Fruit fly (Drosophila melanogaster) whole organism, embryonic: ENCODE measurements around the gene CG15764.

Experiments
- Bteb2 ChIP-seq: fragments of 200-800 bp; sonication (Bioruptor generic); optimal IDR thresholded peaks from 2 replicates; lab custom pipeline; 2016; ENCODE audit warnings: missing biosample characterization, missing genetic modification characterization
- CG13424 ChIP-seq: fragments of 200-800 bp; sonication (Bioruptor generic); optimal IDR thresholded peaks from 2 replicates; lab custom pipeline; 2019; ENCODE audit warnings: missing biosample characterization, mild to moderate bottlenecking, missing genetic modification characterization, moderate library complexity
- CG15479 ChIP-seq: fragments of 200-800 bp; sonication (Bioruptor generic); optimal IDR thresholded peaks from 3 replicates; lab custom pipeline; 2019; ENCODE audit warnings: missing biosample characterization, mild to moderate bottlenecking, missing genetic modification characterization, moderate library complexity
- CG16779 ChIP-seq: fragments of 200-800 bp; sonication (Bioruptor generic); IDR thresholded peaks from 2 replicates; pipeline ENCODE4 v1.3.6; 2022; ENCODE audit warnings: missing biosample characterization, missing genetic modification characterization
- CG17802 ChIP-seq: fragments of 200-800 bp; sonication (Bioruptor generic); optimal IDR thresholded peaks from 2 replicates; lab custom pipeline; 2018; ENCODE audit warnings: missing biosample characterization, mild to moderate bottlenecking, missing genetic modification characterization, moderate library complexity
- CG43689 ChIP-seq: fragments of 200-800 bp; sonication (Bioruptor generic); IDR thresholded peaks from 2 replicates; pipeline ENCODE4 v1.3.6; 2022; ENCODE audit warnings: missing biosample characterization, missing genetic modification characterization
- CG4730 ChIP-seq: fragments of 200-800 bp; sonication (Bioruptor generic); IDR thresholded peaks from 2 replicates; pipeline ENCODE4 v1.3.6; 2022; ENCODE audit warnings: missing biosample characterization, missing genetic modification characterization
- CG4820 ChIP-seq: fragments of 200-800 bp; sonication (Bioruptor generic); optimal IDR thresholded peaks from 3 replicates; lab custom pipeline; 2016; ENCODE audit warnings: missing biosample characterization, missing genetic modification characterization
- CG5180 ChIP-seq: fragments of 200-800 bp; sonication (Bioruptor generic); optimal IDR thresholded peaks from 3 replicates; lab custom pipeline; 2017; ENCODE audit warnings: missing biosample characterization, missing genetic modification characterization, mild to moderate bottlenecking, moderate library complexity, missing genetic modification reagents
- CG6854 ChIP-seq: fragments of 200-800 bp; sonication (Bioruptor generic); optimal IDR thresholded peaks from 3 replicates; lab custom pipeline; 2017; ENCODE audit warnings: missing biosample characterization, mild to moderate bottlenecking, missing genetic modification characterization
- CG8388 ChIP-seq: fragments of 200-800 bp; sonication (Bioruptor generic); optimal IDR thresholded peaks from 2 replicates; lab custom pipeline; 2019; ENCODE audit warnings: missing biosample characterization, mild to moderate bottlenecking, missing genetic modification characterization, moderate library complexity
- CG9215 ChIP-seq: fragments of 200-800 bp; sonication (Bioruptor generic); IDR thresholded peaks from 2 replicates; pipeline ENCODE4 v1.3.6; 2022; ENCODE audit warnings: missing biosample characterization, missing genetic modification characterization
- CG9727 ChIP-seq: fragments of 200-800 bp; sonication (Bioruptor generic); optimal IDR thresholded peaks from 3 replicates; lab custom pipeline; 2017; ENCODE audit warnings: missing biosample characterization, mild to moderate bottlenecking, missing genetic modification characterization
- CHES-1-like ChIP-seq: fragments of 200-800 bp; sonication (Bioruptor generic); optimal IDR thresholded peaks from 2 replicates; lab custom pipeline; 2016; ENCODE audit warnings: missing biosample characterization, missing genetic modification characterization
- CoRest ChIP-seq: fragments of 200-800 bp; sonication (Bioruptor generic); optimal IDR thresholded peaks from 3 replicates; lab custom pipeline; 2018; ENCODE audit warnings: missing biosample characterization, mild to moderate bottlenecking, missing genetic modification characterization, moderate library complexity
- Dad ChIP-seq: fragments of 200-800 bp; sonication (Bioruptor generic); optimal IDR thresholded peaks from 3 replicates; lab custom pipeline; 2016; ENCODE audit warnings: missing biosample characterization, missing genetic modification characterization
- Dbx ChIP-seq: fragments of 200-800 bp; sonication (Bioruptor generic); IDR thresholded peaks from 3 replicates; pipeline ENCODE4 v1.3.6; 2022; ENCODE audit warnings: missing biosample characterization, missing genetic modification characterization
- Dp ChIP-seq: fragments of 200-800 bp; sonication (Bioruptor generic); optimal IDR thresholded peaks from 2 replicates; lab custom pipeline; 2018; ENCODE audit warnings: missing biosample characterization, mild to moderate bottlenecking, missing genetic modification characterization, moderate library complexity
- E2f1 ChIP-seq: fragments of 200-800 bp; sonication (Bioruptor generic); IDR thresholded peaks from 2 replicates; pipeline ENCODE4 v1.3.6; 2022; ENCODE audit warnings: missing biosample characterization, missing genetic modification characterization
- Fer3 ChIP-seq: fragments of 200-800 bp; sonication (Bioruptor generic); optimal IDR thresholded peaks from 2 replicates; lab custom pipeline; 2018; ENCODE audit warnings: missing biosample characterization, mild to moderate bottlenecking, missing genetic modification characterization, moderate library complexity
- Hr39 ChIP-seq: fragments of >200 bp; optimal IDR thresholded peaks from 2 replicates; lab custom pipeline; 2017
- Lhr ChIP-seq: fragments of 200-800 bp; sonication (Bioruptor generic); optimal IDR thresholded peaks from 3 replicates; lab custom pipeline; 2017; ENCODE audit warnings: mild to moderate bottlenecking, missing biosample characterization, missing genetic modification reagents, missing genetic modification characterization
- MBD-R2 ChIP-seq: fragments of 200-800 bp; sonication (Bioruptor generic); IDR thresholded peaks from 2 replicates; pipeline ENCODE4 v1.3.6; 2022; ENCODE audit warnings: missing biosample characterization, missing genetic modification characterization
- Poxn ChIP-seq: fragments of 200-800 bp; sonication (Bioruptor generic); IDR thresholded peaks from 2 replicates; pipeline ENCODE4 v1.3.6; 2022; ENCODE audit warnings: missing biosample characterization, missing genetic modification characterization
- Ravus ChIP-seq: fragments of 200-800 bp; sonication (Bioruptor generic); IDR thresholded peaks from 2 replicates; pipeline ENCODE4 v1.3.6; 2022; ENCODE audit warnings: missing biosample characterization, missing genetic modification characterization
- Stat92E ChIP-seq, 3 experiments: fragments of >200 bp in 2 of 3; fragments of 200-800 bp in 1 of 3; sonication (Bioruptor generic) in 1 of 3; optimal IDR thresholded peaks; 2 replicates each; lab custom pipeline; 2017 to 2019; ENCODE audit warnings: missing biosample characterization in 3 of 3, missing genetic modification characterization in 3 of 3, mild to moderate bottlenecking in 1 of 3, moderate library complexity in 1 of 3
- Tbp ChIP-seq: fragments of >200 bp; optimal IDR thresholded peaks from 2 replicates; lab custom pipeline; 2018; ENCODE audit warnings: missing biosample characterization, missing genetic modification characterization
- bcd ChIP-seq: fragments of 200-800 bp; sonication (Bioruptor generic); optimal IDR thresholded peaks from 2 replicates; lab custom pipeline; 2017; ENCODE audit warnings: missing biosample characterization, mild to moderate bottlenecking, missing genetic modification characterization
- dmrt99B ChIP-seq: fragments of 200-800 bp; sonication (Bioruptor generic); optimal IDR thresholded peaks from 2 replicates; lab custom pipeline; 2018; ENCODE audit warnings: missing biosample characterization, mild to moderate bottlenecking, missing genetic modification characterization, moderate library complexity
- dpn ChIP-seq, 2 experiments: fragments of 200-800 bp; sonication (Bioruptor generic); optimal IDR thresholded peaks; 3 replicates each; lab custom pipeline; 2016; ENCODE audit warnings: missing biosample characterization in 2 of 2, missing genetic modification characterization in 2 of 2
- en ChIP-seq: fragments of 200-800 bp; sonication (Bioruptor generic); optimal IDR thresholded peaks from 2 replicates; lab custom pipeline; 2016; ENCODE audit warnings: missing biosample characterization, missing genetic modification characterization
- gcm2 ChIP-seq: fragments of 200-800 bp; sonication (Bioruptor generic); optimal IDR thresholded peaks from 2 replicates; lab custom pipeline; 2016; ENCODE audit warnings: missing biosample characterization, missing genetic modification characterization
- hbn ChIP-seq: fragments of 200-800 bp; sonication (Bioruptor generic); IDR thresholded peaks from 2 replicates; pipeline ENCODE4 v1.3.6; 2022; ENCODE audit warnings: missing biosample characterization, missing genetic modification characterization; ENCODE audit not compliant: partially characterized antibody
- ind ChIP-seq: fragments of 200-800 bp; sonication (Bioruptor generic); optimal IDR thresholded peaks from 3 replicates; lab custom pipeline; 2016; ENCODE audit warnings: missing biosample characterization, missing genetic modification characterization
- knrl ChIP-seq: fragments of 200-800 bp; sonication (Bioruptor generic); IDR thresholded peaks from 3 replicates; pipeline ENCODE4 v1.3.6; 2022; ENCODE audit warnings: missing biosample characterization, missing genetic modification characterization; ENCODE audit not compliant: partially characterized antibody
- otp ChIP-seq: fragments of 200-800 bp; sonication (Bioruptor generic); IDR thresholded peaks from 3 replicates; pipeline ENCODE4, ENCODE4 v1.3.6; 2022; ENCODE audit warnings: missing biosample characterization, missing genetic modification characterization
- repo ChIP-seq: fragments of 200-800 bp; sonication (Bioruptor generic); optimal IDR thresholded peaks from 2 replicates; lab custom pipeline; 2016; ENCODE audit warnings: missing biosample characterization, missing genetic modification characterization
- sc ChIP-seq, 3 experiments: fragments of >200 bp in 2 of 3; fragments of 200-800 bp in 1 of 3; sonication (Bioruptor generic) in 1 of 3; optimal IDR thresholded peaks; 2 replicates in 2 of 3; 3 replicates in 1 of 3; lab custom pipeline; 2017; ENCODE audit warnings: mild to moderate bottlenecking in 1 of 3, missing biosample characterization in 1 of 3, missing genetic modification characterization in 1 of 3, missing genetic modification reagents in 1 of 3
- shn ChIP-seq: fragments of 200-800 bp; sonication (Bioruptor generic); optimal IDR thresholded peaks from 3 replicates; lab custom pipeline; 2016; ENCODE audit warnings: missing biosample characterization, missing genetic modification characterization
- sna ChIP-seq: fragments of 200-800 bp; sonication (Bioruptor generic); IDR thresholded peaks from 2 replicates; pipeline ENCODE4 v1.3.6; 2022; ENCODE audit warnings: missing biosample characterization, missing genetic modification characterization; ENCODE audit not compliant: partially characterized antibody
- tna ChIP-seq: fragments of 200-800 bp; sonication (Bioruptor generic); IDR thresholded peaks from 2 replicates; pipeline ENCODE4 v1.3.6; 2022; ENCODE audit warnings: missing biosample characterization, missing genetic modification characterization; ENCODE audit not compliant: partially characterized antibody
- trh ChIP-seq: fragments of 200-800 bp; sonication (Bioruptor generic); optimal IDR thresholded peaks from 2 replicates; lab custom pipeline; 2016; ENCODE audit warnings: missing biosample characterization, missing genetic modification characterization
- ttk ChIP-seq: fragments of 200-800 bp; sonication (Bioruptor generic); IDR thresholded peaks from 2 replicates; pipeline ENCODE4 v2.1.2; 2022; ENCODE audit warnings: missing biosample characterization, missing genetic modification characterization
- vnd ChIP-seq: fragments of 200-800 bp; sonication (Bioruptor generic); IDR thresholded peaks from 3 replicates; pipeline ENCODE4 v1.3.6; 2022; ENCODE audit warnings: missing biosample characterization, missing genetic modification characterization; ENCODE audit not compliant: partially characterized antibody
- vvl ChIP-seq: fragments of 200-800 bp; sonication (Bioruptor generic); IDR thresholded peaks from 2 replicates; pipeline ENCODE4 v1.3.6; 2022; ENCODE audit warnings: missing biosample characterization, missing genetic modification characterization
- z ChIP-seq: fragments of 200-800 bp; sonication (Bioruptor generic); IDR thresholded peaks from 3 replicates; pipeline ENCODE4 v1.3.6; 2022; ENCODE audit warnings: missing biosample characterization, missing genetic modification characterization
- zen2 ChIP-seq: fragments of 200-800 bp; sonication (Bioruptor generic); IDR thresholded peaks from 3 replicates; pipeline ENCODE4 v1.3.6; 2022; ENCODE audit warnings: missing biosample characterization, missing genetic modification characterization; ENCODE audit not compliant: partially characterized antibody
- zfh1 ChIP-seq: fragments of 200-800 bp; sonication (Bioruptor generic); IDR thresholded peaks from 3 replicates; pipeline ENCODE4 v1.3.6; 2022; ENCODE audit warnings: missing biosample characterization, missing genetic modification characterization

Gene CG15764

dm6 chrX:5886764-5887555 is 18.1 kb downstream of the CG15764 start (continued):
- TF ChIP-seq repo (GFP tag; lab: Kevin White, UChicago) = no peak
- TF ChIP-seq MBD-R2 (GFP tag; lab: Robert Waterston, UW) = no peak
- no peak for TF ChIP-seq Stat92E (GFP tag; optimal IDR thresholded peaks at IDR 0.05; lab: Kevin White, UChicago)
- TF ChIP-seq CG16779 (GFP tag; lab: Robert Waterston, UW) = no peak
- no peak for TF ChIP-seq bcd (GFP tag; lab: Kevin White, UChicago)
- TF ChIP-seq sc (optimal IDR thresholded peaks at IDR 0.05; lab: Kevin White, UChicago) = no peak
- no peak for TF ChIP-seq sc (GFP tag; optimal IDR thresholded peaks at IDR 0.05; lab: Kevin White, UChicago)
- no peak for TF ChIP-seq shn (GFP tag; lab: Kevin White, UChicago)
- TF ChIP-seq Lhr = no peak
- peak; percentile 77; the same call in 2 of the 3 replicates for TF ChIP-seq zfh1 (GFP tag; lab: Robert Waterston, UW)
- 0 out of 2 replicates have a peak, but pooled peaks have one; percentile 19 for TF ChIP-seq E2f1 (GFP tag; lab: Robert Waterston, UW)
- no peak for TF ChIP-seq CG5180 (GFP tag; lab: Kevin White, UChicago)
- no peak for TF ChIP-seq Fer3
- no peak for TF ChIP-seq gcm2
- TF ChIP-seq CG17802 (tag; lab: Kevin White, UChicago) = no peak
- TF ChIP-seq z = no peak; the same call in 2 of the 3 replicates
- no peak for TF ChIP-seq tna (GFP tag; lab: Robert Waterston, UW)
- TF ChIP-seq vvl (GFP tag; lab: Robert Waterston, UW) = no peak; the same call in 1 of the 2 replicates
- TF ChIP-seq CG9215 (GFP tag; lab: Robert Waterston, UW) = no peak
- TF ChIP-seq CG15479 (GFP tag; lab: Kevin White, UChicago) = no peak
- TF ChIP-seq CG13424 (tag; lab: Kevin White, UChicago) = no peak
- no peak for TF ChIP-seq CG6854 (GFP tag; lab: Kevin White, UChicago)
- no peak for TF ChIP-seq Dad (GFP tag; lab: Kevin White, UChicago)
- TF ChIP-seq Dp = no peak
- TF ChIP-seq CG43689 (GFP tag; lab: Robert Waterston, UW) = no peak
- 0 out of 2 replicates have a peak, but pooled peaks have one; percentile 19 for TF ChIP-seq sna (GFP tag; lab: Robert Waterston, UW)
- TF ChIP-seq Hr39 (lab: Kevin White, UChicago) = no peak
- peak; percentile 57; the same call in 2 of the 3 replicates for TF ChIP-seq otp (GFP tag; lab: Robert Waterston, UW)
- no peak for TF ChIP-seq en (GFP tag; lab: Kevin White, UChicago)
- TF ChIP-seq ind = peak; percentile 7
- no peak for TF ChIP-seq CG4820 (GFP tag; lab: Kevin White, UChicago)
- no peak for TF ChIP-seq knrl (GFP tag; lab: Robert Waterston, UW)
- no peak for TF ChIP-seq trh (GFP tag; lab: Kevin White, UChicago)
- TF ChIP-seq Ravus (GFP tag; lab: Robert Waterston, UW) = no peak
- no peak for TF ChIP-seq CoRest (tag; lab: Kevin White, UChicago)
- no peak for TF ChIP-seq CG8388 (GFP tag; lab: Kevin White, UChicago)
- 0 out of 3 replicates have a peak, but pooled peaks have one; percentile 9 for TF ChIP-seq Dbx (GFP tag; lab: Robert Waterston, UW)
- no peak for TF ChIP-seq Tbp (GFP tag; lab: Kevin White, UChicago)
- TF ChIP-seq zen2 (GFP tag; lab: Robert Waterston, UW) = no peak
- peak; percentile 14 for TF ChIP-seq CG9727 (GFP tag; lab: Kevin White, UChicago)
- 0 out of 2 replicates have a peak, but pooled peaks have one; percentile 31 for TF ChIP-seq ttk (GFP tag; lab: Robert Waterston, UW)
- TF ChIP-seq dmrt99B = no peak
- no peak for TF ChIP-seq Poxn (GFP tag; lab: Robert Waterston, UW)
- no peak for TF ChIP-seq CHES-1-like
- no peak for TF ChIP-seq hbn
- TF ChIP-seq CG4730 (GFP tag; lab: Robert Waterston, UW) = no peak
- no peak for TF ChIP-seq Bteb2 (GFP tag; lab: Kevin White, UChicago)
- 0 out of 3 replicates have a peak, but pooled peaks have one; percentile 13 for TF ChIP-seq vnd (GFP tag; lab: Robert Waterston, UW)
- peak in 1 of 2 experiments; percentile 7 for TF ChIP-seq dpn (GFP tag; optimal IDR thresholded peaks at IDR 0.05; lab: Kevin White, UChicago)
